Worm (Caenorhabditis elegans) whole organism, L1 larva: ENCODE measurements around the gene str-188.

Experiments
- ama-1 ChIP-seq: fragments of 150-350 bp; optimal IDR thresholded peaks from 2 replicates; lab custom pipeline; 2014
- blmp-1 ChIP-seq: fragments of 150-350 bp; optimal IDR thresholded peaks from 2 replicates; lab custom pipeline; 2014; ENCODE audit warnings: missing biosample characterization, missing genetic modification characterization
- ceh-82 ChIP-seq, 3 experiments: fragments of 150-350 bp in 1 of 3; sonication (generic microtip) in 2 of 3; optimal IDR thresholded peaks; 2 replicates each; lab custom pipeline; 2014 to 2017; ENCODE audit warnings: missing biosample characterization in 3 of 3, missing genetic modification characterization in 3 of 3
- dpl-1 ChIP-seq, 3 experiments: fragments of 150-350 bp in 2 of 3; sonication (generic microtip) in 1 of 3; optimal IDR thresholded peaks; 2 replicates each; lab custom pipeline; 2014 to 2017; ENCODE audit warnings: missing biosample characterization in 3 of 3, missing genetic modification characterization in 3 of 3, missing genetic modification reagents in 3 of 3
- dsc-1 ChIP-seq: sonication (generic microtip); optimal IDR thresholded peaks from 2 replicates; lab custom pipeline; 2016; ENCODE audit warnings: mild to moderate bottlenecking, missing genetic modification characterization, missing compliant biosample characterization
- hpl-2 ChIP-seq: fragments of 150-350 bp; optimal IDR thresholded peaks from 2 replicates; lab custom pipeline; 2014; ENCODE audit warnings: missing biosample characterization, missing genetic modification reagents, missing genetic modification characterization
- lin-15B ChIP-seq: fragments of 150-350 bp; sonication (generic microtip); optimal IDR thresholded peaks from 3 replicates; lab custom pipeline; 2014; ENCODE audit warnings: missing biosample characterization, missing genetic modification characterization
- lin-35 ChIP-seq, 2 experiments: fragments of 150-350 bp; optimal IDR thresholded peaks; 2 replicates each; lab custom pipeline; 2014; ENCODE audit warnings: missing biosample characterization in 2 of 2, missing genetic modification characterization in 2 of 2, missing genetic modification reagents in 2 of 2
- lin-39 ChIP-seq: fragments of 150-350 bp; optimal IDR thresholded peaks from 2 replicates; lab custom pipeline; 2014; ENCODE audit warnings: missing biosample characterization, missing genetic modification reagents, missing genetic modification characterization
- mep-1 ChIP-seq: fragments of 150-350 bp; optimal IDR thresholded peaks from 2 replicates; lab custom pipeline; 2014; ENCODE audit warnings: missing biosample characterization, missing genetic modification characterization
- nhr-11 ChIP-seq: fragments of 150-350 bp; optimal IDR thresholded peaks from 2 replicates; lab custom pipeline; 2014; ENCODE audit warnings: missing biosample characterization, missing genetic modification characterization
- nhr-76 ChIP-seq: sonication (generic microtip); optimal IDR thresholded peaks from 2 replicates; lab custom pipeline; 2017; ENCODE audit warnings: missing biosample characterization, missing genetic modification characterization
- unc-62 ChIP-seq: fragments of 150-350 bp; optimal IDR thresholded peaks from 2 replicates; lab custom pipeline; 2014; ENCODE audit warnings: missing biosample characterization, missing genetic modification reagents, missing genetic modification characterization
- unc-86 ChIP-seq: sonication (generic microtip); optimal IDR thresholded peaks from 2 replicates; lab custom pipeline; 2016; ENCODE audit warnings: missing genetic modification characterization, missing compliant biosample characterization

DNA sequence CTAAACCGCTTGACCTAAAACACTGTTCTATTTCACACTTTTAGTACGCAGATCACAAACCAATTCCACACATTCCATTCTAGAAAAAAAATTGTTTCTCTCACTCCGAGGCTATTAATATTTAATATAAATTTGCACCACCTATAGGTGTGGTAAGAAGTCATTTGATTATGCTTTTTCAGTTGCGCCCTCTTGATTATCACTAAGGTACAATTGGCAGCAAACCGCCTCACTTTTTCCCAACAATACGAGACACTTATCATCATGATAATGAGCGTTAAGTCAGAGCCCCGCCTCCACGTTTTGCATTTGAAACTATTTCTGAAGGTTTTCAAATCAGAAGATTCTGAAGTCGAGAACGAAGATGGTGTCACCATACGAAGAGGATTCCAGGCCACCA, 20.8 kb downstream of the str-188 start, which contains the start of gene aqp-4:
- TF ChIP-seq unc-62 (no peak), blmp-1 (no peak), lin-15B (tag; lab: Kevin White, UChicago) (no peak), unc-86 (tag; lab: Kevin White, UChicago) (no peak), dpl-1 (GFP tag; optimal IDR thresholded peaks at IDR 0.05; lab: Kevin White, UChicago) (no peak), hpl-2 (GFP tag; lab: Kevin White, UChicago) (no peak), lin-39 (no peak), ceh-82 (tag; optimal IDR thresholded peaks at IDR 0.05; lab: Kevin White, UChicago) (no peak), ama-1 (lab: Kevin White, UChicago) (no peak), mep-1 (tag; lab: Kevin White, UChicago) (no peak), lin-35 (GFP tag; optimal IDR thresholded peaks at IDR 0.05; lab: Kevin White, UChicago) (no peak), nhr-76 (tag; lab: Kevin White, UChicago) (no peak), nhr-11 (tag; lab: Kevin White, UChicago) (no peak), dsc-1 (tag; lab: Kevin White, UChicago) (no peak)
